Fruit fly (Drosophila melanogaster) whole organism, embryonic: ENCODE measurements around the gene CG43446.

Source experiments
- Atf6 ChIP-seq: fragments of 200-800 bp; sonication (Bioruptor generic); IDR thresholded peaks from 2 replicates; pipeline ENCODE4 v1.3.6; 2022; ENCODE audit warnings: missing biosample characterization, missing genetic modification characterization
- CG10543 ChIP-seq: fragments of 200-800 bp; sonication (Bioruptor generic); optimal IDR thresholded peaks from 3 replicates; lab custom pipeline; 2017; ENCODE audit warnings: missing biosample characterization, mild to moderate bottlenecking, missing genetic modification characterization, moderate library complexity
- CG10654 ChIP-seq: fragments of 200-800 bp; sonication (Bioruptor generic); optimal IDR thresholded peaks from 2 replicates; lab custom pipeline; 2016; ENCODE audit warnings: missing biosample characterization, missing genetic modification characterization
- CG1233 ChIP-seq: fragments of 200-800 bp; sonication (Bioruptor generic); optimal IDR thresholded peaks from 4 replicates; lab custom pipeline; 2018; ENCODE audit warnings: missing biosample characterization, mild to moderate bottlenecking, missing genetic modification characterization
- CG13296 ChIP-seq: fragments of 200-800 bp; sonication (Bioruptor generic); optimal IDR thresholded peaks from 3 replicates; lab custom pipeline; 2018; ENCODE audit warnings: missing biosample characterization, mild to moderate bottlenecking, missing genetic modification characterization
- CG13624 ChIP-seq: fragments of 200-800 bp; sonication (Bioruptor generic); optimal IDR thresholded peaks from 2 replicates; lab custom pipeline; 2016; ENCODE audit warnings: missing biosample characterization, missing genetic modification characterization
- CG13894 ChIP-seq: fragments of 200-800 bp; sonication (Bioruptor generic); optimal IDR thresholded peaks from 3 replicates; lab custom pipeline; 2018; ENCODE audit warnings: missing biosample characterization, mild to moderate bottlenecking, missing genetic modification characterization, moderate library complexity
- CG15269 ChIP-seq: fragments of 200-800 bp; sonication (Bioruptor generic); optimal IDR thresholded peaks from 2 replicates; lab custom pipeline; 2018; ENCODE audit warnings: missing biosample characterization, mild to moderate bottlenecking, missing genetic modification characterization, moderate library complexity
- CG1602 ChIP-seq: fragments of 200-800 bp; sonication (Bioruptor generic); optimal IDR thresholded peaks from 3 replicates; lab custom pipeline; 2016; ENCODE audit warnings: missing biosample characterization, missing genetic modification characterization
- CG17359 ChIP-seq: fragments of 200-800 bp; sonication (Bioruptor generic); optimal IDR thresholded peaks from 3 replicates; lab custom pipeline; 2018; ENCODE audit warnings: missing biosample characterization, mild to moderate bottlenecking, missing genetic modification characterization, moderate library complexity
- CG17385 ChIP-seq: fragments of 200-800 bp; sonication (Bioruptor generic); optimal IDR thresholded peaks from 3 replicates; lab custom pipeline; 2018; ENCODE audit warnings: missing biosample characterization, mild to moderate bottlenecking, missing genetic modification characterization
- CG18262 ChIP-seq: fragments of 200-800 bp; optimal IDR thresholded peaks from 3 replicates; lab custom pipeline; 2019; ENCODE audit warnings: missing biosample characterization, mild to moderate bottlenecking, missing genetic modification characterization, moderate library complexity
- CG18764 ChIP-seq: fragments of 200-800 bp; sonication (Bioruptor generic); optimal IDR thresholded peaks from 3 replicates; lab custom pipeline; 2016; ENCODE audit warnings: missing biosample characterization, missing genetic modification characterization
- CG34224 ChIP-seq: fragments of 200-800 bp; sonication (Bioruptor generic); IDR thresholded peaks from 3 replicates; pipeline ENCODE4 v1.3.6; 2022; ENCODE audit warnings: missing biosample characterization, missing genetic modification characterization; ENCODE audit not compliant: partially characterized antibody
- CG3995 ChIP-seq: fragments of 200-800 bp; sonication (Bioruptor generic); optimal IDR thresholded peaks from 3 replicates; lab custom pipeline; 2016; ENCODE audit warnings: missing biosample characterization, missing genetic modification characterization
- CG5245 ChIP-seq: fragments of 200-800 bp; sonication (Bioruptor generic); optimal IDR thresholded peaks from 3 replicates; lab custom pipeline; 2016; ENCODE audit warnings: missing biosample characterization, missing genetic modification characterization
- CG7745 ChIP-seq: fragments of 200-800 bp; sonication (Bioruptor generic); optimal IDR thresholded peaks from 2 replicates; lab custom pipeline; 2018; ENCODE audit warnings: missing biosample characterization, mild to moderate bottlenecking, missing genetic modification characterization, moderate library complexity
- CG7839 ChIP-seq: fragments of 200-800 bp; sonication (Bioruptor generic); optimal IDR thresholded peaks from 3 replicates; lab custom pipeline; 2018; ENCODE audit warnings: missing biosample characterization, mild to moderate bottlenecking, missing genetic modification characterization, moderate library complexity
- CG7987 ChIP-seq: fragments of 200-800 bp; sonication (Bioruptor generic); optimal IDR thresholded peaks from 2 replicates; lab custom pipeline; 2018; ENCODE audit warnings: missing biosample characterization, mild to moderate bottlenecking, missing genetic modification characterization, moderate library complexity
- CG8290 ChIP-seq, 3 experiments: fragments of 200-800 bp; sonication (Bioruptor generic); optimal IDR thresholded peaks; 2 replicates each; lab custom pipeline; 2016 to 2019; ENCODE audit warnings: missing biosample characterization in 3 of 3, missing genetic modification characterization in 3 of 3, mild to moderate bottlenecking in 2 of 3, moderate library complexity in 1 of 3
- CG8359 ChIP-seq: fragments of 200-800 bp; sonication (Bioruptor generic); optimal IDR thresholded peaks from 2 replicates; lab custom pipeline; 2017; ENCODE audit warnings: missing biosample characterization, mild to moderate bottlenecking, missing genetic modification characterization, borderline replicate concordance
- CHES-1-like ChIP-seq: fragments of 200-800 bp; sonication (Bioruptor generic); optimal IDR thresholded peaks from 2 replicates; lab custom pipeline; 2016; ENCODE audit warnings: missing biosample characterization, missing genetic modification characterization
- Dbx ChIP-seq: fragments of 200-800 bp; sonication (Bioruptor generic); IDR thresholded peaks from 3 replicates; pipeline ENCODE4 v1.3.6; 2022; ENCODE audit warnings: missing biosample characterization, missing genetic modification characterization
- Dip2 ChIP-seq: fragments of 200-800 bp; sonication (Bioruptor generic); IDR thresholded peaks from 2 replicates; pipeline ENCODE4 v1.3.6; 2022; ENCODE audit warnings: missing biosample characterization, missing genetic modification characterization
- Drgx ChIP-seq: fragments of 200-800 bp; sonication (Bioruptor generic); IDR thresholded peaks from 2 replicates; pipeline ENCODE4 v1.3.6; 2022; ENCODE audit warnings: missing biosample characterization, missing genetic modification characterization
- Gug ChIP-seq: fragments of 200-800 bp; sonication (Bioruptor generic); IDR thresholded peaks from 4 replicates; pipeline ENCODE4 v1.3.6; 2022; ENCODE audit warnings: missing biosample characterization, missing genetic modification characterization
- Hmr ChIP-seq: fragments of 200-800 bp; sonication (Bioruptor generic); optimal IDR thresholded peaks from 3 replicates; lab custom pipeline; 2017; ENCODE audit warnings: mild to moderate bottlenecking, missing biosample characterization, missing genetic modification reagents, missing genetic modification characterization
- Hr3 ChIP-seq: fragments of 200-800 bp; sonication (Bioruptor generic); optimal IDR thresholded peaks from 3 replicates; lab custom pipeline; 2016; ENCODE audit warnings: missing biosample characterization, missing genetic modification characterization
- Med ChIP-seq: fragments of 200-800 bp; sonication (Bioruptor generic); peaks from one replicate; lab custom pipeline; 2016; ENCODE audit warnings: missing biosample characterization, missing genetic modification characterization, mild to moderate bottlenecking, inconsistent platforms, moderate library complexity
- NK7.1 ChIP-seq: fragments of 200-800 bp; sonication (Bioruptor generic); optimal IDR thresholded peaks from 3 replicates; lab custom pipeline; 2016; ENCODE audit warnings: missing biosample characterization, missing genetic modification characterization
- Nf-YA ChIP-seq: fragments of 200-800 bp; sonication (Bioruptor generic); IDR thresholded peaks from 2 replicates; pipeline ENCODE4 v1.3.6; 2022; ENCODE audit warnings: missing biosample characterization, missing genetic modification characterization
- Rx ChIP-seq: fragments of 200-800 bp; sonication (Bioruptor generic); IDR thresholded peaks from 2 replicates; pipeline ENCODE4 v1.3.6; 2022; ENCODE audit warnings: missing biosample characterization, missing genetic modification characterization
- Spps ChIP-seq: fragments of 200-800 bp; sonication (Bioruptor generic); optimal IDR thresholded peaks from 2 replicates; lab custom pipeline; 2018; ENCODE audit warnings: missing biosample characterization, mild to moderate bottlenecking, missing genetic modification characterization
- Ssrp ChIP-seq: fragments of 200-800 bp; sonication (Bioruptor generic); optimal IDR thresholded peaks from 2 replicates; lab custom pipeline; 2018; ENCODE audit warnings: missing biosample characterization, mild to moderate bottlenecking, missing genetic modification characterization, moderate library complexity
- Usf ChIP-seq: fragments of 200-800 bp; sonication (Bioruptor generic); optimal IDR thresholded peaks from 2 replicates; lab custom pipeline; 2017; ENCODE audit warnings: missing genotype, missing biosample characterization, missing genetic modification characterization
- ac ChIP-seq: fragments of 200-800 bp; sonication (Bioruptor generic); optimal IDR thresholded peaks from 3 replicates; lab custom pipeline; 2017; ENCODE audit warnings: missing biosample characterization, mild to moderate bottlenecking, missing genetic modification characterization
- dpn ChIP-seq, 2 experiments: fragments of 200-800 bp; sonication (Bioruptor generic); optimal IDR thresholded peaks; 3 replicates each; lab custom pipeline; 2016; ENCODE audit warnings: missing biosample characterization in 2 of 2, missing genetic modification characterization in 2 of 2
- ham ChIP-seq: fragments of 200-800 bp; sonication (Bioruptor generic); IDR thresholded peaks from 2 replicates; pipeline ENCODE4 v1.3.6; 2022; ENCODE audit warnings: missing biosample characterization, missing genetic modification characterization
- nerfin-2 ChIP-seq: fragments of 200-800 bp; sonication (Bioruptor generic); IDR thresholded peaks from 2 replicates; pipeline ENCODE4 v1.3.6; 2022; ENCODE audit warnings: missing biosample characterization, missing genetic modification characterization; ENCODE audit not compliant: partially characterized antibody
- nom ChIP-seq: fragments of 200-800 bp; sonication (Bioruptor generic); optimal IDR thresholded peaks from 2 replicates; lab custom pipeline; 2017; ENCODE audit warnings: missing biosample characterization, missing genetic modification characterization, mild to moderate bottlenecking, moderate library complexity, missing genetic modification reagents
- odd ChIP-seq: fragments of 200-800 bp; sonication (Bioruptor generic); optimal IDR thresholded peaks from 2 replicates; lab custom pipeline; 2017; ENCODE audit warnings: missing biosample characterization, mild to moderate bottlenecking, missing genetic modification characterization
- peb ChIP-seq: fragments of 200-800 bp; sonication (Bioruptor generic); IDR thresholded peaks from 2 replicates; pipeline ENCODE4 v1.3.6; 2022; ENCODE audit warnings: missing biosample characterization, missing genetic modification characterization
- sens-2 ChIP-seq: fragments of 200-800 bp; sonication (Bioruptor generic); IDR thresholded peaks from 2 replicates; pipeline ENCODE4 v1.3.6; 2022; ENCODE audit warnings: missing biosample characterization, missing genetic modification characterization
- seq ChIP-seq: fragments of 200-800 bp; sonication (Bioruptor generic); IDR thresholded peaks from 2 replicates; pipeline ENCODE4 v1.3.6; 2022; ENCODE audit warnings: missing biosample characterization, missing genetic modification characterization
- slp2 ChIP-seq: fragments of 200-800 bp; sonication (Bioruptor generic); optimal IDR thresholded peaks from 2 replicates; lab custom pipeline; 2016; ENCODE audit warnings: missing biosample characterization, missing genetic modification characterization
- tin ChIP-seq: fragments of 200-800 bp; sonication (Bioruptor generic); optimal IDR thresholded peaks from 3 replicates; lab custom pipeline; 2016; ENCODE audit warnings: missing biosample characterization, missing genetic modification characterization
- ttk ChIP-seq: fragments of 200-800 bp; sonication (Bioruptor generic); IDR thresholded peaks from 2 replicates; pipeline ENCODE4 v2.1.2; 2022; ENCODE audit warnings: missing biosample characterization, missing genetic modification characterization
- wdn ChIP-seq: fragments of 200-800 bp; sonication (Bioruptor generic); IDR thresholded peaks from 2 replicates; pipeline ENCODE4 v1.3.6; 2022; ENCODE audit warnings: missing biosample characterization, missing genetic modification characterization
- zen2 ChIP-seq: fragments of 200-800 bp; sonication (Bioruptor generic); IDR thresholded peaks from 3 replicates; pipeline ENCODE4 v1.3.6; 2022; ENCODE audit warnings: missing biosample characterization, missing genetic modification characterization; ENCODE audit not compliant: partially characterized antibody

CG43446 gene

DNA sequence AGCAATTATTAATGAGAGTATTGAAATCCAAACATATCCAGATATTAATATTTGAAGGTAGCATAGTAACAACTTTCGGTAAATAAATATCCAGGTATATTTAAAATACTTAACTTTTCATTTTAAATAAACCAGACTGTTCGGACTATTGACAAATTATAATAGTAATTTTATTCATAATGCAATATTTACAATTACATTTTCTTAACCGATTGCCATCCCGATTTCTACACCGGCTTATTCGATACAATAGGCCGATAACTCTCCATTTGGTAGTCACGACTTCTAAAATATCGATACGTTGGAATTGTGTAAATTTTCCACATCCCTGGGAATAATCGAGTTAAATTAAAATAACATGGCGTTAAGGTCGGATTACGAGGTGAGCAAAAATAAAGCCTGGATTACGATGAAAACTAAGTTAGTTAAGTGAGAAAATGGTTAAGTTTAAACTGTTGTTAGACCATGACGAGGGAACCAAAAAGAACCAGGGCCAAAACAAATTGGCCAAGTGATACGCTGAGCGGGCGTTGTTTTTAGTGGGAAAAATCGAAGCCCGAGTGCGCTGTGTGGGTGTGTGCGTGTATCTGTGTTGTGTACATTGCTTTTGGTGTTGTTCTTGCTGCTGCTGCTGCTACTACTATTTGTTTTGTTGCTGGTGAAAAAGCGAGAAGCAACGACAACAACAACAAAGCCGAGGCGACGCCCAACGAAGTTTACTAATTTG, 39.1 kb downstream of the CG43446 start, which contains the start of gene Atpalpha:
Gene Atpalpha (plus strand): TSS at position 267 of the 727 bp plus-strand sequence.
- TF ChIP-seq CG8359 (GFP tag; lab: Kevin White, UChicago) (no peak), CG34224 (GFP tag; lab: Robert Waterston, UW) (peak; percentile 95), CG1602 (GFP tag; lab: Kevin White, UChicago) (no peak), CG7987 (peak; percentile 36), Dbx (GFP tag; lab: Robert Waterston, UW) (peak; percentile 30; the same call in 1 of the 3 replicates), CG3995 (GFP tag; lab: Kevin White, UChicago) (peak; percentile 94), CG18262 (tag; lab: Kevin White, UChicago) (no peak), NK7.1 (GFP tag; lab: Kevin White, UChicago) (no peak), ttk (GFP tag; lab: Robert Waterston, UW) (no peak), Spps (tag; lab: Kevin White, UChicago) (no peak), CG17359 (no peak), nerfin-2 (GFP tag; lab: Robert Waterston, UW) (peak; percentile 97), CG18764 (GFP tag; lab: Kevin White, UChicago) (no peak), sens-2 (GFP tag; lab: Robert Waterston, UW) (no peak), Ssrp (tag; lab: Kevin White, UChicago) (no peak), odd (GFP tag; lab: Kevin White, UChicago) (peak; percentile 42), CG10543 (GFP tag; lab: Kevin White, UChicago) (no peak), CHES-1-like (GFP tag; lab: Kevin White, UChicago) (peak; percentile 7), Atf6 (no peak), wdn (GFP tag; lab: Robert Waterston, UW) (no peak), Nf-YA (no peak), nom (GFP tag; lab: Kevin White, UChicago) (no peak), Med (peak; percentile 67), CG13894 (tag; lab: Kevin White, UChicago) (no peak), Usf (GFP tag; lab: Kevin White, UChicago) (no peak), CG7745 (tag; lab: Kevin White, UChicago) (no peak), CG15269 (tag; lab: Kevin White, UChicago) (no peak), Hr3 (GFP tag; lab: Kevin White, UChicago) (no peak), slp2 (GFP tag; lab: Kevin White, UChicago) (no peak), Drgx (no peak), ham (GFP tag; lab: Robert Waterston, UW) (no peak), dpn (GFP tag; optimal IDR thresholded peaks at IDR 0.05; lab: Kevin White, UChicago) (no peak), zen2 (GFP tag; lab: Robert Waterston, UW) (peak; percentile 97), CG13296 (GFP tag; lab: Kevin White, UChicago) (no peak), Gug (GFP tag; lab: Robert Waterston, UW) (peak; percentile 1; the same call in 1 of the 4 replicates), CG8290 (GFP tag; optimal IDR thresholded peaks at IDR 0.05; lab: Kevin White, UChicago) (no peak), CG8290 (tag; optimal IDR thresholded peaks at IDR 0.05; lab: Kevin White, UChicago) (peak in 1 of 2 experiments; percentile 82), Rx (GFP tag; lab: Robert Waterston, UW) (no peak), Hmr (GFP tag; lab: Kevin White, UChicago) (no peak), CG10654 (GFP tag; lab: Kevin White, UChicago) (no peak), CG7839 (no peak), CG13624 (GFP tag; lab: Kevin White, UChicago) (no peak), ac (GFP tag; lab: Kevin White, UChicago) (no peak), CG17385 (no peak), CG1233 (no peak), seq (GFP tag; lab: Robert Waterston, UW) (no peak), Dip2 (GFP tag; lab: Robert Waterston, UW) (no peak), tin (GFP tag; lab: Kevin White, UChicago) (no peak), CG5245 (GFP tag; lab: Kevin White, UChicago) (no peak), peb (no peak)
